Fruit fly (Drosophila melanogaster): ENCODE measurements around the gene CG15312.

The CG15312 gene

dm6 chrX:10067528-10067927, 3.1 kb downstream of the CG15312 start (continued):
- TF ChIP-seq CG17361 (GFP tag; IDR thresholded peaks at IDR 0.05): no peak
- peak; percentile 15 for TF ChIP-seq CG8388 (GFP tag; optimal IDR thresholded peaks at IDR 0.05)
- no peak for TF ChIP-seq CG31365 (tag; optimal IDR thresholded peaks at IDR 0.05)
- no peak for TF ChIP-seq ac (GFP tag; optimal IDR thresholded peaks at IDR 0.05)
- peak; percentile 64 for TF ChIP-seq Ptx1 (GFP tag; IDR thresholded peaks at IDR 0.05)
- peak; percentile 59; the same call in 1 of the 2 replicates for TF ChIP-seq slbo (GFP tag; IDR thresholded peaks at IDR 0.05)
- no peak for TF ChIP-seq nerfin-2 (GFP tag; IDR thresholded peaks at IDR 0.05; ENCODE audit: partially characterized antibody)
- no peak for TF ChIP-seq shn (GFP tag; optimal IDR thresholded peaks at IDR 0.05)
- no peak for TF ChIP-seq CG13296 (GFP tag; optimal IDR thresholded peaks at IDR 0.05)
- peak; percentile 75 for TF ChIP-seq ci (GFP tag; IDR thresholded peaks at IDR 0.05)
- no peak for TF ChIP-seq CG3847 (GFP tag; IDR thresholded peaks at IDR 0.05)
- peak; percentile 0 to 50 for TF ChIP-seq dpn (GFP tag; optimal IDR thresholded peaks at IDR 0.05)
- TF ChIP-seq abd-A (tag; optimal IDR thresholded peaks at IDR 0.05): peak; percentile 6
- no peak for TF ChIP-seq CG12659 (GFP tag; optimal IDR thresholded peaks at IDR 0.05)
- no peak for TF ChIP-seq CG8359 (GFP tag; optimal IDR thresholded peaks at IDR 0.05; ENCODE audit: borderline replicate concordance)
- no peak for TF ChIP-seq gcm (GFP tag; optimal IDR thresholded peaks at IDR 0.05)
- TF ChIP-seq Sox102F (GFP tag; optimal IDR thresholded peaks at IDR 0.05): peak; percentile 65
- 0 out of 3 replicates have a peak, but pooled peaks have one; percentile 27 for TF ChIP-seq H15 (GFP tag; IDR thresholded peaks at IDR 0.05)
- TF ChIP-seq lbe (GFP tag; optimal IDR thresholded peaks at IDR 0.05): no peak
- TF ChIP-seq CG17328 (GFP tag; IDR thresholded peaks at IDR 0.05): peak; percentile 50; the same call in 1 of the 2 replicates
- TF ChIP-seq CG7839 (tag; optimal IDR thresholded peaks at IDR 0.05): peak; percentile 57
- peak; percentile 41 for TF ChIP-seq CG4820 (GFP tag; optimal IDR thresholded peaks at IDR 0.05)
- peak; percentile 11 for TF ChIP-seq CG18764 (GFP tag; optimal IDR thresholded peaks at IDR 0.05)
- no peak for TF ChIP-seq CG2116 (GFP tag; optimal IDR thresholded peaks at IDR 0.05)
- TF ChIP-seq odd (GFP tag; optimal IDR thresholded peaks at IDR 0.05): peak; percentile 3
- no peak for TF ChIP-seq CG14667 (GFP tag; IDR thresholded peaks at IDR 0.05)
- TF ChIP-seq CG4328 (GFP tag; optimal IDR thresholded peaks at IDR 0.05): no peak
- TF ChIP-seq NC2β (GFP tag; optimal IDR thresholded peaks at IDR 0.05): no peak
- TF ChIP-seq CG16863 (GFP tag; optimal IDR thresholded peaks at IDR 0.05): peak; percentile 40
- TF ChIP-seq slp2 (GFP tag; optimal IDR thresholded peaks at IDR 0.05): no peak
- TF ChIP-seq CG17186 (GFP tag; optimal IDR thresholded peaks at IDR 0.05): no peak
- TF ChIP-seq kni (GFP tag; optimal IDR thresholded peaks at IDR 0.05): no peak
- TF ChIP-seq CG1832 (GFP tag; optimal IDR thresholded peaks at IDR 0.05): no peak
- no peak for TF ChIP-seq CG10321 (GFP tag; IDR thresholded peaks at IDR 0.05)
- TF ChIP-seq CG16779 (GFP tag; IDR thresholded peaks at IDR 0.05): no peak
- TF ChIP-seq lilli (GFP tag; optimal IDR thresholded peaks at IDR 0.05): peak; percentile 45
- TF ChIP-seq CG8290 (GFP tag; optimal IDR thresholded peaks at IDR 0.05): no peak
- TF ChIP-seq CG8290 (tag; optimal IDR thresholded peaks at IDR 0.05): peak in 1 of 2 experiments; percentile 59
- TF ChIP-seq CTCF (GFP tag; optimal IDR thresholded peaks at IDR 0.05): no peak
- TF ChIP-seq Bteb2 (GFP tag; optimal IDR thresholded peaks at IDR 0.05): peak; percentile 7
- TF ChIP-seq CrebB (tag; optimal IDR thresholded peaks at IDR 0.05): no peak
- no peak for TF ChIP-seq fd3F (GFP tag; optimal IDR thresholded peaks at IDR 0.05)
- TF ChIP-seq Atf3 (GFP tag; optimal IDR thresholded peaks at IDR 0.05): peak; percentile 10
- no peak for TF ChIP-seq knrl (GFP tag; IDR thresholded peaks at IDR 0.05; ENCODE audit: partially characterized antibody)
- no peak for TF ChIP-seq pb (GFP tag; optimal IDR thresholded peaks at IDR 0.05)
- peak; percentile 45 for TF ChIP-seq CG2120 (GFP tag; optimal IDR thresholded peaks at IDR 0.05)
- TF ChIP-seq ewg (GFP tag; optimal IDR thresholded peaks at IDR 0.05): peak; percentile 21
- peak; percentile 18 for TF ChIP-seq CG14710 (tag; optimal IDR thresholded peaks at IDR 0.05)
- no peak for TF ChIP-seq CG7963 (GFP tag; IDR thresholded peaks at IDR 0.05; ENCODE audit: partially characterized antibody)
- TF ChIP-seq exex (tag; optimal IDR thresholded peaks at IDR 0.05): no peak
- TF ChIP-seq CG17802 (tag; optimal IDR thresholded peaks at IDR 0.05): peak; percentile 1
- no peak for TF ChIP-seq schlank (tag; optimal IDR thresholded peaks at IDR 0.05)
